Worm (Caenorhabditis elegans): ENCODE data around the gene Y71H2AR.2.
A peak's percentile ranks its signal among the peaks of the same experiment; 100 is the strongest.

The Y71H2AR.2 gene

DNA sequence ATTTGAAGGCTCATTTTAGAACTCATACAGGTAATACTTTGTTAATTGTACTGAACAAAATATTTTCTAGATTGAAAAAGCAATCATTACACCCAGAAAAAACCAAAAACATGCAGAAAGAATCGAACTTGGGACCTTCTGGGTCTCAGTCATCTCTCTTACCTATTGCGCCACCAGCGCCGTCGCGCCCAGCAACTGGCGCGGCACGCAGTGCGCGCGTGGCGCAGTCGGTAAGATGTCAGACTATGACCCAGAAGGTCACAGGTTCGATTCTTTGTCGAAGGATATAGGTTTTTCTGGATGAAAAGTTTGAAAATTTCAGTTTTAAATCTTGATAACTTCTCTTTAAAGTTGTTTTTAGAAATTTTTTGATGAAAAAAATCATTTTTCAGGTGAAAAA is 39.0 kb upstream of the Y71H2AR.2 start:
- TF ChIP-seq tag-97 (GFP tag; IDR thresholded peaks at IDR 0.05): no peak
- no peak for TF ChIP-seq Y105C5A.15 (GFP tag; IDR thresholded peaks at IDR 0.05)
- no peak for TF ChIP-seq skn-1 (tag; optimal IDR thresholded peaks at IDR 0.05)
- TF ChIP-seq ctbp-1 (GFP tag; IDR thresholded peaks at IDR 0.05): no peak
- no peak for TF ChIP-seq nhr-28 (tag; optimal IDR thresholded peaks at IDR 0.05)
- TF ChIP-seq lin-13 (GFP tag; optimal IDR thresholded peaks at IDR 0.05): peak; percentile 59
- no peak for TF ChIP-seq lin-29 (GFP tag; IDR thresholded peaks at IDR 0.05)
- TF ChIP-seq zag-1 (tag; optimal IDR thresholded peaks at IDR 0.05): no peak
- TF ChIP-seq lin-38 (GFP tag; IDR thresholded peaks at IDR 0.05): 0 out of 2 replicates have a peak, but pooled peaks have one; percentile 12
- no peak for TF ChIP-seq aha-1 (tag)
- no peak for TF ChIP-seq ztf-11 (tag; optimal IDR thresholded peaks at IDR 0.05)
- TF ChIP-seq daf-19 (GFP tag; conservative IDR thresholded peaks at IDR 0.05): no peak
- no peak for TF ChIP-seq hif-1 (tag; optimal IDR thresholded peaks at IDR 0.05)
- no peak for TF ChIP-seq vab-7 (GFP tag; IDR thresholded peaks at IDR 0.05)

DNA sequence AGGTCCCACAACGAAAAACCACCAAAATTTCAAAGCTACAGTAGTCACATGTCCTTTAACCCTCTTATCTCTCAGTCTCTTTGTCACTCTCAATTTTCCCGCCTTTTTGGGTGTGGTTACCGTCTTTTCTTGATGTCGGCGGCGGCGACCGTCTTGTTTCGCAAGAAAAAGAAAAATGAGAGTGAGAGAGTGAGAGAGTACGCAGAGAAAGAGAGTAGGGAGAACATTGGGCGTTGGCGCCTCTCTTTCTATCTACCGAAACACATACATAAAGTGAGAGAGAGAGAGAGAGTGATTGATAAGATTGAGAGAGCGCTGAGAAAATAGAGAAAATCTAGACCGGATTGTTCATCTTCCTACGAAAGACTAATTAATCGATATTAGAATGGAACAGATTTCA is 35.2 kb upstream of the Y71H2AR.2 start:
- no peak for TF ChIP-seq F49E8.2 (tag; optimal IDR thresholded peaks at IDR 0.05; ENCODE audit: borderline replicate concordance)
- peak in 1 of 2 experiments; percentile 42 for TF ChIP-seq unc-62 (GFP tag; optimal IDR thresholded peaks at IDR 0.05 in 1 of 2)
- no peak for TF ChIP-seq unc-62 (tag; optimal IDR thresholded peaks at IDR 0.05)
- TF ChIP-seq unc-130 (GFP tag; optimal IDR thresholded peaks at IDR 0.05): no peak
- TF ChIP-seq daf-12 (tag; optimal IDR thresholded peaks at IDR 0.05): no peak
- no peak for TF ChIP-seq dmd-9 (GFP tag; IDR thresholded peaks at IDR 0.05)
- peak; percentile 97 for TF ChIP-seq aha-1 (tag)
- no peak for TF ChIP-seq hif-1 (tag; optimal IDR thresholded peaks at IDR 0.05)
- TF ChIP-seq tag-97 (GFP tag; IDR thresholded peaks at IDR 0.05): no peak
- no peak for TF ChIP-seq duxl-1 (tag; optimal IDR thresholded peaks at IDR 0.05; ENCODE audit: poor library complexity)
- TF ChIP-seq lin-39 (tag; optimal IDR thresholded peaks at IDR 0.05): no peak
- no peak for TF ChIP-seq skn-1 (tag; optimal IDR thresholded peaks at IDR 0.05)
- no peak for TF ChIP-seq ceh-32 (tag; optimal IDR thresholded peaks at IDR 0.05; ENCODE audit: poor library complexity)
- TF ChIP-seq lin-1 (GFP tag; IDR thresholded peaks at IDR 0.05): peak; percentile 62
- peak; percentile 19 for TF ChIP-seq spr-1 (tag; optimal IDR thresholded peaks at IDR 0.05)
- TF ChIP-seq mep-1 (tag; optimal IDR thresholded peaks at IDR 0.05): peak; percentile 73
- no peak for TF ChIP-seq F37D6.2 (tag; optimal IDR thresholded peaks at IDR 0.05)
- no peak for TF ChIP-seq F10B5.3 (tag; optimal IDR thresholded peaks at IDR 0.05)
- no peak for TF ChIP-seq lir-3 (tag; optimal IDR thresholded peaks at IDR 0.05)
- TF ChIP-seq nhr-28 (tag; optimal IDR thresholded peaks at IDR 0.05): peak; percentile 92
- TF ChIP-seq pqm-1 (tag; optimal IDR thresholded peaks at IDR 0.05): peak; percentile 85
- TF ChIP-seq zip-11 (GFP tag; IDR thresholded peaks at IDR 0.05): no peak
- no peak for TF ChIP-seq R02D3.7 (tag; optimal IDR thresholded peaks at IDR 0.05)
- TF ChIP-seq daf-16 (GFP tag; optimal IDR thresholded peaks at IDR 0.05): peak in 1 of 2 experiments; percentile 35
- peak; percentile 80 for TF ChIP-seq daf-16 (tag; optimal IDR thresholded peaks at IDR 0.05)
- TF ChIP-seq hmg-1.1 (GFP tag; IDR thresholded peaks at IDR 0.05): peak; percentile 44
- no peak for TF ChIP-seq dmd-8 (GFP tag; IDR thresholded peaks at IDR 0.05)
- no peak for TF ChIP-seq mxl-2 (GFP tag; conservative IDR thresholded peaks at IDR 0.05)
- TF ChIP-seq fos-1 (tag; optimal IDR thresholded peaks at IDR 0.05): no peak
- no peak for TF ChIP-seq unc-39 (tag; optimal IDR thresholded peaks at IDR 0.05)
- no peak for TF ChIP-seq rbr-2 (tag; optimal IDR thresholded peaks at IDR 0.05)
- TF ChIP-seq php-3 (GFP tag; IDR thresholded peaks at IDR 0.05): 0 out of 2 replicates have a peak, but pooled peaks have one; percentile 23
- TF ChIP-seq D1046.2 (GFP tag; IDR thresholded peaks at IDR 0.05): no peak
- no peak for TF ChIP-seq daf-8 (GFP tag; IDR thresholded peaks at IDR 0.05)
- TF ChIP-seq nhr-237 (tag; optimal IDR thresholded peaks at IDR 0.05): no peak
- no peak for TF ChIP-seq spr-3 (GFP tag; optimal IDR thresholded peaks at IDR 0.05)
- peak; percentile 93 for TF ChIP-seq nhr-41 (GFP tag; IDR thresholded peaks at IDR 0.05)
- TF ChIP-seq mxl-3 (GFP tag; optimal IDR thresholded peaks at IDR 0.05): peak; percentile 88
- peak; percentile 43 for TF ChIP-seq ceh-28 (tag; optimal IDR thresholded peaks at IDR 0.05)
- 0 out of 2 replicates have a peak, but pooled peaks have one; percentile 16 for TF ChIP-seq set-16 (GFP tag; IDR thresholded peaks at IDR 0.05)
- TF ChIP-seq nhr-6 (tag; optimal IDR thresholded peaks at IDR 0.05): no peak
- TF ChIP-seq saeg-2 (GFP tag; IDR thresholded peaks at IDR 0.05): no peak
- peak; percentile 60; the same call in 1 of the 2 replicates for TF ChIP-seq ceh-20 (GFP tag; IDR thresholded peaks at IDR 0.05)

Data from whole organism, L4 larva.